Fruit fly (Drosophila melanogaster) whole organism, embryonic: ENCODE results near the gene CG17111.

Experiments
- ATbp ChIP-seq: fragments of 200-800 bp; sonication (Bioruptor generic); optimal IDR thresholded peaks from 2 replicates; lab custom pipeline; 2017; ENCODE audit warnings: missing biosample characterization, mild to moderate bottlenecking, missing genetic modification characterization, missing genetic modification reagents
- CG10979 ChIP-seq: fragments of 200-800 bp; sonication (Bioruptor generic); optimal IDR thresholded peaks from 2 replicates; lab custom pipeline; 2018; ENCODE audit warnings: missing biosample characterization, mild to moderate bottlenecking, missing genetic modification characterization, moderate library complexity
- CG11504 ChIP-seq: fragments of 200-800 bp; sonication (Bioruptor generic); optimal IDR thresholded peaks from 3 replicates; lab custom pipeline; 2019; ENCODE audit warnings: missing biosample characterization, mild to moderate bottlenecking, missing genetic modification characterization, moderate library complexity
- CG12744 ChIP-seq: fragments of 200-800 bp; sonication (Bioruptor generic); optimal IDR thresholded peaks from 2 replicates; lab custom pipeline; 2016; ENCODE audit warnings: missing biosample characterization, missing genetic modification characterization
- CG14860 ChIP-seq: fragments of 200-800 bp; sonication (Bioruptor generic); IDR thresholded peaks from 3 replicates; pipeline ENCODE4 v1.3.6; 2022; ENCODE audit warnings: missing biosample characterization, missing genetic modification characterization; ENCODE audit not compliant: partially characterized antibody
- CG15269 ChIP-seq: fragments of 200-800 bp; sonication (Bioruptor generic); optimal IDR thresholded peaks from 2 replicates; lab custom pipeline; 2018; ENCODE audit warnings: missing biosample characterization, mild to moderate bottlenecking, missing genetic modification characterization, moderate library complexity
- CG15601 ChIP-seq: fragments of 200-800 bp; sonication (Bioruptor generic); optimal IDR thresholded peaks from 3 replicates; lab custom pipeline; 2019; ENCODE audit warnings: missing biosample characterization, mild to moderate bottlenecking, missing genetic modification characterization, moderate library complexity
- CG17359 ChIP-seq: fragments of 200-800 bp; sonication (Bioruptor generic); optimal IDR thresholded peaks from 3 replicates; lab custom pipeline; 2018; ENCODE audit warnings: missing biosample characterization, mild to moderate bottlenecking, missing genetic modification characterization, moderate library complexity
- CG17829 ChIP-seq: fragments of 200-800 bp; optimal IDR thresholded peaks from 2 replicates; lab custom pipeline; 2019; ENCODE audit warnings: missing biosample characterization, mild to moderate bottlenecking, missing genetic modification characterization, moderate library complexity
- CG17912 ChIP-seq: fragments of 200-800 bp; sonication (Bioruptor generic); optimal IDR thresholded peaks from 2 replicates; lab custom pipeline; 2018; ENCODE audit warnings: missing biosample characterization, mild to moderate bottlenecking, missing genetic modification characterization
- CG18011 ChIP-seq: fragments of 200-800 bp; sonication (Bioruptor generic); optimal IDR thresholded peaks from 2 replicates; lab custom pipeline; 2017; ENCODE audit warnings: missing biosample characterization, missing genetic modification characterization, mild to moderate bottlenecking, moderate library complexity, missing genotype
- CG2712 ChIP-seq: fragments of 200-800 bp; optimal IDR thresholded peaks from 3 replicates; lab custom pipeline; 2019; ENCODE audit warnings: missing biosample characterization, mild to moderate bottlenecking, missing genetic modification characterization, moderate library complexity
- CG2875 ChIP-seq: fragments of 200-800 bp; sonication (Bioruptor generic); optimal IDR thresholded peaks from 2 replicates; lab custom pipeline; 2017; ENCODE audit warnings: missing biosample characterization, mild to moderate bottlenecking, missing genetic modification characterization, missing genetic modification reagents
- CG30020 ChIP-seq: fragments of 200-800 bp; optimal IDR thresholded peaks from 2 replicates; lab custom pipeline; 2019; ENCODE audit warnings: missing biosample characterization, mild to moderate bottlenecking, missing genetic modification characterization, moderate library complexity
- CG30403 ChIP-seq: fragments of 200-800 bp; sonication (Bioruptor generic); optimal IDR thresholded peaks from 3 replicates; lab custom pipeline; 2016; ENCODE audit warnings: missing biosample characterization, missing genetic modification characterization
- CG30431 ChIP-seq: fragments of 200-800 bp; sonication (Bioruptor generic); optimal IDR thresholded peaks from 2 replicates; lab custom pipeline; 2017; ENCODE audit warnings: missing biosample characterization, missing genetic modification characterization
- CG33213 ChIP-seq: fragments of 200-800 bp; sonication (Bioruptor generic); optimal IDR thresholded peaks from 3 replicates; lab custom pipeline; 2016; ENCODE audit warnings: missing biosample characterization, missing genetic modification characterization
- CG43689 ChIP-seq: fragments of 200-800 bp; sonication (Bioruptor generic); IDR thresholded peaks from 2 replicates; pipeline ENCODE4 v1.3.6; 2022; ENCODE audit warnings: missing biosample characterization, missing genetic modification characterization
- CG4820 ChIP-seq: fragments of 200-800 bp; sonication (Bioruptor generic); optimal IDR thresholded peaks from 3 replicates; lab custom pipeline; 2016; ENCODE audit warnings: missing biosample characterization, missing genetic modification characterization
- CG6689 ChIP-seq: fragments of 200-800 bp; sonication (Bioruptor generic); IDR thresholded peaks from 2 replicates; pipeline ENCODE4 v1.3.6; 2022; ENCODE audit warnings: missing biosample characterization, missing genetic modification characterization
- CG6854 ChIP-seq: fragments of 200-800 bp; sonication (Bioruptor generic); optimal IDR thresholded peaks from 3 replicates; lab custom pipeline; 2017; ENCODE audit warnings: missing biosample characterization, mild to moderate bottlenecking, missing genetic modification characterization
- CG7357 ChIP-seq: fragments of 200-800 bp; sonication (Bioruptor generic); IDR thresholded peaks from 3 replicates; pipeline ENCODE4 v1.3.6; 2022; ENCODE audit warnings: missing biosample characterization, missing genetic modification characterization
- CG7556 ChIP-seq: fragments of 200-800 bp; sonication (Bioruptor generic); optimal IDR thresholded peaks from 2 replicates; lab custom pipeline; 2017; ENCODE audit warnings: missing biosample characterization, mild to moderate bottlenecking, missing genetic modification characterization
- CG8089 ChIP-seq: fragments of 200-800 bp; sonication (Bioruptor generic); optimal IDR thresholded peaks from 3 replicates; lab custom pipeline; 2016; ENCODE audit warnings: missing biosample characterization, missing genetic modification characterization
- CG9609 ChIP-seq: fragments of 200-800 bp; sonication (Bioruptor generic); optimal IDR thresholded peaks from 3 replicates; lab custom pipeline; 2016; ENCODE audit warnings: missing biosample characterization, missing genetic modification characterization
- CG9727 ChIP-seq: fragments of 200-800 bp; sonication (Bioruptor generic); optimal IDR thresholded peaks from 3 replicates; lab custom pipeline; 2017; ENCODE audit warnings: missing biosample characterization, mild to moderate bottlenecking, missing genetic modification characterization
- Dll ChIP-seq: fragments of 200-800 bp; sonication (Bioruptor generic); IDR thresholded peaks from 4 replicates; pipeline ENCODE4 v1.3.6; 2022; ENCODE audit warnings: missing biosample characterization, missing genetic modification characterization; ENCODE audit not compliant: partially characterized antibody
- Doc3 ChIP-seq: fragments of 200-800 bp; sonication (Bioruptor generic); IDR thresholded peaks from 3 replicates; pipeline ENCODE4 v1.3.6; 2022; ENCODE audit warnings: missing biosample characterization, missing genetic modification characterization; ENCODE audit not compliant: partially characterized antibody
- Dref ChIP-seq: fragments of 200-800 bp; sonication (Bioruptor generic); IDR thresholded peaks from 2 replicates; pipeline ENCODE4 v1.3.6; 2022; ENCODE audit warnings: missing biosample characterization, missing genetic modification characterization
- Ets65A ChIP-seq: fragments of 200-800 bp; sonication (Bioruptor generic); peaks from one replicate; lab custom pipeline; 2016; ENCODE audit warnings: missing biosample characterization, missing genetic modification characterization
- Hey ChIP-seq: fragments of 200-800 bp; sonication (Bioruptor generic); optimal IDR thresholded peaks from 3 replicates; lab custom pipeline; 2018; ENCODE audit warnings: missing biosample characterization, mild to moderate bottlenecking, missing genetic modification characterization
- Hmr ChIP-seq: fragments of 200-800 bp; sonication (Bioruptor generic); optimal IDR thresholded peaks from 3 replicates; lab custom pipeline; 2017; ENCODE audit warnings: mild to moderate bottlenecking, missing biosample characterization, missing genetic modification reagents, missing genetic modification characterization
- Hr3 ChIP-seq: fragments of 200-800 bp; sonication (Bioruptor generic); optimal IDR thresholded peaks from 3 replicates; lab custom pipeline; 2016; ENCODE audit warnings: missing biosample characterization, missing genetic modification characterization
- Kr ChIP-seq: fragments of 200-800 bp; sonication (Bioruptor generic); optimal IDR thresholded peaks from 2 replicates; lab custom pipeline; 2017; ENCODE audit warnings: missing biosample characterization, mild to moderate bottlenecking, missing genetic modification characterization
- Mrtf ChIP-seq: fragments of 200-800 bp; sonication (Bioruptor generic); IDR thresholded peaks from 3 replicates; pipeline ENCODE4 v1.3.6; 2022; ENCODE audit warnings: missing biosample characterization, missing genetic modification characterization
- NC2α ChIP-seq: fragments of 200-800 bp; sonication (Bioruptor generic); optimal IDR thresholded peaks from 2 replicates; lab custom pipeline; 2016; ENCODE audit warnings: missing biosample characterization, missing genetic modification characterization
- Ptx1 ChIP-seq: fragments of 200-800 bp; sonication (Bioruptor generic); IDR thresholded peaks from 2 replicates; pipeline ENCODE4 v1.3.6; 2022; ENCODE audit warnings: missing biosample characterization, missing genetic modification characterization
- Sox102F ChIP-seq: fragments of 200-800 bp; sonication (Bioruptor generic); optimal IDR thresholded peaks from 2 replicates; lab custom pipeline; 2018; ENCODE audit warnings: missing biosample characterization, mild to moderate bottlenecking, missing genetic modification characterization, moderate library complexity
- Ssrp ChIP-seq: fragments of 200-800 bp; sonication (Bioruptor generic); optimal IDR thresholded peaks from 2 replicates; lab custom pipeline; 2018; ENCODE audit warnings: missing biosample characterization, mild to moderate bottlenecking, missing genetic modification characterization, moderate library complexity
- Xbp1 ChIP-seq: fragments of 200-800 bp; sonication (Bioruptor generic); optimal IDR thresholded peaks from 3 replicates; lab custom pipeline; 2016; ENCODE audit warnings: missing biosample characterization, mild to moderate bottlenecking, missing genetic modification characterization
- chif ChIP-seq, 2 experiments: fragments of 200-800 bp; sonication (Bioruptor generic); optimal IDR thresholded peaks; 3 replicates each; lab custom pipeline; 2016; ENCODE audit warnings: missing biosample characterization in 2 of 2, missing genetic modification characterization in 2 of 2
- crc ChIP-seq: fragments of 200-800 bp; sonication (Bioruptor generic); optimal IDR thresholded peaks from 2 replicates; lab custom pipeline; 2016; ENCODE audit warnings: missing biosample characterization, missing genetic modification characterization
- dati ChIP-seq: fragments of 200-800 bp; sonication (Bioruptor generic); IDR thresholded peaks from 2 replicates; pipeline ENCODE4 v1.3.6; 2022; ENCODE audit warnings: missing biosample characterization, missing genetic modification characterization
- nmo ChIP-seq: fragments of 200-800 bp; sonication (Bioruptor generic); optimal IDR thresholded peaks from 2 replicates; lab custom pipeline; 2018; ENCODE audit warnings: missing biosample characterization, mild to moderate bottlenecking, missing genetic modification characterization, moderate library complexity
- org-1 ChIP-seq: fragments of 200-800 bp; sonication (Bioruptor generic); optimal IDR thresholded peaks from 2 replicates; lab custom pipeline; 2017; ENCODE audit warnings: missing biosample characterization, missing genetic modification characterization
- pan ChIP-seq, 4 experiments: fragments of >200 bp in 3 of 4; fragments of 200-800 bp in 1 of 4; sonication (Bioruptor generic) in 1 of 4; optimal IDR thresholded peaks in 3 of 4; IDR thresholded peaks in 1 of 4; 2 replicates each; pipeline versions ENCODE4 v1.3.6 to Lab custom; 2017 to 2022; ENCODE audit warnings: missing biosample characterization in 2 of 4, missing genetic modification characterization in 2 of 4, mixed read lengths in 1 of 4
- schlank ChIP-seq: fragments of 200-800 bp; sonication (Bioruptor generic); optimal IDR thresholded peaks from 2 replicates; lab custom pipeline; 2018; ENCODE audit warnings: missing biosample characterization, mild to moderate bottlenecking, missing genetic modification characterization
- slp2 ChIP-seq: fragments of 200-800 bp; sonication (Bioruptor generic); optimal IDR thresholded peaks from 2 replicates; lab custom pipeline; 2016; ENCODE audit warnings: missing biosample characterization, missing genetic modification characterization
- tin ChIP-seq: fragments of 200-800 bp; sonication (Bioruptor generic); optimal IDR thresholded peaks from 3 replicates; lab custom pipeline; 2016; ENCODE audit warnings: missing biosample characterization, missing genetic modification characterization
- trem ChIP-seq: fragments of 200-800 bp; optimal IDR thresholded peaks from 3 replicates; lab custom pipeline; 2019; ENCODE audit warnings: missing biosample characterization, mild to moderate bottlenecking, missing genetic modification characterization, moderate library complexity

CG17111 gene

dm6 chr3R:23067209-23067826 lies at the start of gene CG17111 (continued):
- TF ChIP-seq ATbp (GFP tag; lab: Kevin White, UChicago) (peak; percentile 33), chif (GFP tag; optimal IDR thresholded peaks at IDR 0.05; lab: Kevin White, UChicago) (no peak), CG11504 (tag; lab: Kevin White, UChicago) (peak; percentile 78), CG17912 (GFP tag; lab: Kevin White, UChicago) (no peak), Kr (GFP tag; lab: Kevin White, UChicago) (no peak), CG18011 (GFP tag; lab: Kevin White, UChicago) (no peak), Dll (GFP tag; lab: Robert Waterston, UW) (no peak), nmo (GFP tag; lab: Kevin White, UChicago) (peak; percentile 56), trem (tag; lab: Kevin White, UChicago) (no peak), Sox102F (GFP tag; lab: Kevin White, UChicago) (peak; percentile 55), CG6689 (0 out of 2 replicates have a peak, but pooled peaks have one; percentile 6), CG43689 (GFP tag; lab: Robert Waterston, UW) (no peak), schlank (tag; lab: Kevin White, UChicago) (no peak), dati (GFP tag; lab: Robert Waterston, UW) (no peak), NC2α (no peak), Xbp1 (peak; percentile 25), CG30431 (GFP tag; lab: Kevin White, UChicago) (no peak), CG14860 (GFP tag; lab: Robert Waterston, UW) (no peak), Ets65A (peak; percentile 68), CG8089 (GFP tag; lab: Kevin White, UChicago) (no peak), CG9609 (GFP tag; lab: Kevin White, UChicago) (no peak), Hr3 (GFP tag; lab: Kevin White, UChicago) (peak; percentile 27), CG17359 (tag; lab: Kevin White, UChicago) (no peak), tin (GFP tag; lab: Kevin White, UChicago) (peak; percentile 27), CG30020 (tag; lab: Kevin White, UChicago) (no peak), Ptx1 (GFP tag; lab: Robert Waterston, UW) (peak; percentile 46), Mrtf (GFP tag; lab: Robert Waterston, UW) (no peak), CG30403 (peak; percentile 57), CG2875 (GFP tag; lab: Kevin White, UChicago) (no peak), Hmr (peak; percentile 37), crc (GFP tag; lab: Kevin White, UChicago) (no peak), CG4820 (GFP tag; lab: Kevin White, UChicago) (peak; percentile 44), Doc3 (GFP tag; lab: Robert Waterston, UW) (no peak), CG6854 (no peak), Ssrp (tag; lab: Kevin White, UChicago) (no peak), org-1 (GFP tag; lab: Kevin White, UChicago) (no peak), CG17829 (tag; lab: Kevin White, UChicago) (no peak), CG15269 (peak; percentile 52), CG7357 (GFP tag; lab: Robert Waterston, UW) (no peak), CG10979 (tag; lab: Kevin White, UChicago) (no peak), CG7556 (GFP tag; lab: Kevin White, UChicago) (peak; percentile 66), Dref (GFP tag; lab: Robert Waterston, UW) (no peak), slp2 (GFP tag; lab: Kevin White, UChicago) (no peak), CG2712 (tag; lab: Kevin White, UChicago) (no peak), CG15601 (tag; lab: Kevin White, UChicago) (no peak), pan (optimal IDR thresholded peaks at IDR 0.05; lab: Kevin White, UChicago) (no peak), pan (GFP tag; optimal IDR thresholded peaks at IDR 0.05 in 1 of 2, IDR thresholded peaks at IDR 0.05 in 1 of 2) (peak in 1 of 2 experiments; percentile 30), CG12744 (GFP tag; lab: Kevin White, UChicago) (no peak), CG9727 (peak; percentile 44), CG33213 (GFP tag; lab: Kevin White, UChicago) (no peak), Hey (no peak)
